Worm (Caenorhabditis elegans): ENCODE data around the gene ppm-1.D.

DNA sequence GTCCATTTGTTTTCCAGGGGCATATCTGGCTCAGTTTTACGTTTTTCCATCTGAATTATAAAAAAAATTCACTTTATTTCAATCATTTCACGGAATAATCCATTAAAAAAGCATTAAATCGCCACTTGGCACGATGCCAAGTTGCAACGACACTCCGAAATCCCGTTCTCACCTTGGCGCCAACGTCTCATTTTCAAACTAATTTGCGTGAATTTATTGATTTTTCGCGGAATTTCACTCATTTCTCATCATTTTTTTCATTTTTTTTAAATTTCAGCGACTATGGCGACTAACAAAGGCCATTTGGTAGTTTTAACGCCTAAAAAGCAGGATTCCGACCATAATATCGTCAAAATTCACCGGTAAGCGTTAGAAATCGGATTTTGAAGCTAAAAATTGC lies 44.5 kb downstream of the ppm-1.D start, which contains the start of gene H14E04.2:
- TF ChIP-seq ceh-82 (tag; optimal IDR thresholded peaks at IDR 0.05) (no peak), madf-9 (GFP tag; conservative IDR thresholded peaks at IDR 0.05) (no peak), aly-2 (tag; optimal IDR thresholded peaks at IDR 0.05) (no peak), mdt-29 (GFP tag; IDR thresholded peaks at IDR 0.05) (no peak), ama-1 (optimal IDR thresholded peaks at IDR 0.05) (no peak), ztf-11 (tag; optimal IDR thresholded peaks at IDR 0.05) (no peak), aha-1 (tag) (peak; percentile 87), fos-1 (tag; optimal IDR thresholded peaks at IDR 0.05) (no peak), gei-8 (GFP tag; optimal IDR thresholded peaks at IDR 0.05) (no peak), lsy-2 (tag; optimal IDR thresholded peaks at IDR 0.05) (peak; percentile 11 to 88), nhr-237 (tag; optimal IDR thresholded peaks at IDR 0.05) (no peak)
